Fruit fly (Drosophila melanogaster): Measurements from ENCODE around the gene CG42390.

CG42390 gene

dm6 chr3R:22121220-22121619 is 1.4 kb downstream of the CG42390 start:
- no peak for TF ChIP-seq EcR (GFP tag; optimal IDR thresholded peaks at IDR 0.05)
- TF ChIP-seq Dll (optimal IDR thresholded peaks at IDR 0.05), result no peak
- TF ChIP-seq pan (optimal IDR thresholded peaks at IDR 0.05), result no peak
- no peak for TF ChIP-seq CG8478 (optimal IDR thresholded peaks at IDR 0.05)
- no peak for TF ChIP-seq psq (optimal IDR thresholded peaks at IDR 0.05)
- TF ChIP-seq usp (GFP tag; optimal IDR thresholded peaks at IDR 0.05), result no peak

- TF ChIP-seq Dll (optimal IDR thresholded peaks at IDR 0.05) (no peak), usp (GFP tag; optimal IDR thresholded peaks at IDR 0.05) (no peak), EcR (GFP tag; optimal IDR thresholded peaks at IDR 0.05) (no peak), psq (optimal IDR thresholded peaks at IDR 0.05) (no peak), CG8478 (optimal IDR thresholded peaks at IDR 0.05) (no peak), pan (optimal IDR thresholded peaks at IDR 0.05) (no peak)
These were observed 3.5 kb downstream of the CG42390 start for dm6 chr3R:22123347-22123746.

dm6 chr3R:22124863-22125262 is 5.0 kb downstream of the CG42390 start:
- TF ChIP-seq psq (optimal IDR thresholded peaks at IDR 0.05), result no peak
- no peak for TF ChIP-seq CG8478 (optimal IDR thresholded peaks at IDR 0.05)
- no peak for TF ChIP-seq EcR (GFP tag; optimal IDR thresholded peaks at IDR 0.05)
- TF ChIP-seq pan (optimal IDR thresholded peaks at IDR 0.05), result no peak
- TF ChIP-seq Dll (optimal IDR thresholded peaks at IDR 0.05), result no peak
- no peak for TF ChIP-seq usp (GFP tag; optimal IDR thresholded peaks at IDR 0.05)

dm6 chr3R:22133337-22134014 is 13.6 kb downstream of the CG42390 start, which contains the start of gene SKIP:
TSS of gene SKIP (plus strand) at chr3R:22133830.
- no peak for TF ChIP-seq Dll (optimal IDR thresholded peaks at IDR 0.05)
- TF ChIP-seq pan (optimal IDR thresholded peaks at IDR 0.05), result no peak
- no peak for TF ChIP-seq psq (optimal IDR thresholded peaks at IDR 0.05)
- TF ChIP-seq usp (GFP tag; optimal IDR thresholded peaks at IDR 0.05), result no peak
- TF ChIP-seq CG8478 (optimal IDR thresholded peaks at IDR 0.05), result no peak
- TF ChIP-seq EcR (GFP tag; optimal IDR thresholded peaks at IDR 0.05), result no peak

dm6 chr3R:22134462-22134861 is 14.6 kb downstream of the CG42390 start:
- TF ChIP-seq pan (optimal IDR thresholded peaks at IDR 0.05) (no peak), usp (GFP tag; optimal IDR thresholded peaks at IDR 0.05) (no peak), CG8478 (optimal IDR thresholded peaks at IDR 0.05) (no peak), Dll (optimal IDR thresholded peaks at IDR 0.05) (no peak), EcR (GFP tag; optimal IDR thresholded peaks at IDR 0.05) (no peak), psq (optimal IDR thresholded peaks at IDR 0.05) (no peak)

- TF ChIP-seq usp (GFP tag; optimal IDR thresholded peaks at IDR 0.05) (no peak), psq (optimal IDR thresholded peaks at IDR 0.05) (no peak), pan (optimal IDR thresholded peaks at IDR 0.05) (no peak), Dll (optimal IDR thresholded peaks at IDR 0.05) (no peak), EcR (GFP tag; optimal IDR thresholded peaks at IDR 0.05) (no peak), CG8478 (optimal IDR thresholded peaks at IDR 0.05) (no peak)
These were observed 15.6 kb downstream of the CG42390 start for dm6 chr3R:22135503-22135902.

dm6 chr3R:22136967-22137516 is 17.2 kb downstream of the CG42390 start:
- no peak for TF ChIP-seq usp (GFP tag; optimal IDR thresholded peaks at IDR 0.05)
- no peak for TF ChIP-seq EcR (GFP tag; optimal IDR thresholded peaks at IDR 0.05)
- no peak for TF ChIP-seq psq (optimal IDR thresholded peaks at IDR 0.05)
- TF ChIP-seq pan (optimal IDR thresholded peaks at IDR 0.05), result no peak
- TF ChIP-seq Dll (optimal IDR thresholded peaks at IDR 0.05), result no peak
- no peak for TF ChIP-seq CG8478 (optimal IDR thresholded peaks at IDR 0.05)

dm6 chr3R:22139113-22139512 is 19.3 kb downstream of the CG42390 start:
- TF ChIP-seq EcR (GFP tag; optimal IDR thresholded peaks at IDR 0.05) (peak in 1 of 2 experiments; percentile 9), CG8478 (optimal IDR thresholded peaks at IDR 0.05) (no peak)

- TF ChIP-seq psq (optimal IDR thresholded peaks at IDR 0.05) (no peak), pan (optimal IDR thresholded peaks at IDR 0.05) (no peak), EcR (GFP tag; optimal IDR thresholded peaks at IDR 0.05) (no peak), usp (GFP tag; optimal IDR thresholded peaks at IDR 0.05) (no peak), Dll (optimal IDR thresholded peaks at IDR 0.05) (no peak), CG8478 (optimal IDR thresholded peaks at IDR 0.05) (no peak)
These were observed 20.1 kb downstream of the CG42390 start for dm6 chr3R:22139916-22140455.

dm6 chr3R:22141332-22141731 is 21.5 kb downstream of the CG42390 start:
- no peak for TF ChIP-seq Dll (optimal IDR thresholded peaks at IDR 0.05)

dm6 chr3R:22142495-22142894 is 22.6 kb downstream of the CG42390 start:
- TF ChIP-seq Dll (optimal IDR thresholded peaks at IDR 0.05) (peak; percentile 59), EcR (GFP tag; optimal IDR thresholded peaks at IDR 0.05) (no peak)

- TF ChIP-seq usp (GFP tag; optimal IDR thresholded peaks at IDR 0.05) (no peak), CG8478 (optimal IDR thresholded peaks at IDR 0.05) (no peak), pan (optimal IDR thresholded peaks at IDR 0.05) (no peak), EcR (GFP tag; optimal IDR thresholded peaks at IDR 0.05) (no peak), Dll (optimal IDR thresholded peaks at IDR 0.05) (no peak), psq (optimal IDR thresholded peaks at IDR 0.05) (no peak)
These were observed 25.9 kb downstream of the CG42390 start for dm6 chr3R:22145425-22146411.
